Worm (Caenorhabditis elegans) whole organism, L1 larva: ENCODE data around the gene C14F11.4.

Experiments used
- C34B4.2 ChIP-seq: sonication (generic microtip); optimal IDR thresholded peaks from 2 replicates; lab custom pipeline; 2017; ENCODE audit warnings: mild to moderate bottlenecking, missing genetic modification characterization, missing compliant biosample characterization
- F16B12.6 ChIP-seq: fragments of 150-350 bp; optimal IDR thresholded peaks from 2 replicates; lab custom pipeline; 2014; ENCODE audit warnings: missing biosample characterization, missing genetic modification characterization
- aha-1 ChIP-seq: fragments of 150-350 bp; optimal IDR thresholded peaks from 2 replicates; lab custom pipeline; 2014; ENCODE audit warnings: missing biosample characterization, missing genetic modification characterization
- aly-2 ChIP-seq: fragments of 150-350 bp; optimal IDR thresholded peaks from 2 replicates; lab custom pipeline; 2014; ENCODE audit warnings: missing biosample characterization, missing genetic modification characterization
- ama-1 ChIP-seq: fragments of 150-350 bp; optimal IDR thresholded peaks from 2 replicates; lab custom pipeline; 2014
- blmp-1 ChIP-seq: fragments of 150-350 bp; optimal IDR thresholded peaks from 2 replicates; lab custom pipeline; 2014; ENCODE audit warnings: missing biosample characterization, missing genetic modification characterization
- ceh-63 ChIP-seq: fragments of 200-800 bp; sonication (Bioruptor generic); optimal IDR thresholded peaks from 2 replicates; lab custom pipeline; 2018; ENCODE audit warnings: mild to moderate bottlenecking, missing genetic modification characterization, missing compliant biosample characterization
- ceh-82 ChIP-seq, 3 experiments: fragments of 150-350 bp in 1 of 3; sonication (generic microtip) in 2 of 3; optimal IDR thresholded peaks; 2 replicates each; lab custom pipeline; 2014 to 2017; ENCODE audit warnings: missing biosample characterization in 3 of 3, missing genetic modification characterization in 3 of 3
- dsc-1 ChIP-seq: sonication (generic microtip); optimal IDR thresholded peaks from 2 replicates; lab custom pipeline; 2016; ENCODE audit warnings: mild to moderate bottlenecking, missing genetic modification characterization, missing compliant biosample characterization
- efl-3 ChIP-seq: fragments of 200-800 bp; sonication (Bioruptor generic); optimal IDR thresholded peaks from 2 replicates; lab custom pipeline; 2018; ENCODE audit warnings: mild to moderate bottlenecking, missing genetic modification characterization, missing compliant biosample characterization
- egl-13 ChIP-seq: sonication (generic microtip); optimal IDR thresholded peaks from 2 replicates; lab custom pipeline; 2016; ENCODE audit warnings: missing genotype, missing genetic modification reagents, missing genetic modification characterization, missing compliant biosample characterization
- elt-2 ChIP-seq: sonication (generic microtip); optimal IDR thresholded peaks from 2 replicates; lab custom pipeline; 2016; ENCODE audit warnings: missing genetic modification characterization, mild to moderate bottlenecking, inconsistent platforms, missing compliant biosample characterization, missing genetic modification reagents
- ets-5 ChIP-seq: fragments of 200-800 bp; sonication (Bioruptor generic); IDR thresholded peaks from 2 replicates; pipeline ENCODE4 v1.3.6; 2022; ENCODE audit warnings: missing genetic modification characterization, missing compliant biosample characterization
- fkh-10 ChIP-seq: sonication (generic microtip); optimal IDR thresholded peaks from 2 replicates; lab custom pipeline; 2017; ENCODE audit warnings: missing biosample characterization, missing genetic modification reagents, missing genetic modification characterization
- fkh-4 ChIP-seq: sonication (generic microtip); optimal IDR thresholded peaks from 2 replicates; lab custom pipeline; 2016; ENCODE audit warnings: missing compliant biosample characterization, missing genetic modification characterization, borderline replicate concordance
- fos-1 ChIP-seq: fragments of 150-350 bp; optimal IDR thresholded peaks from 2 replicates; lab custom pipeline; 2014; ENCODE audit warnings: missing biosample characterization, missing genetic modification characterization
- grh-1 ChIP-seq: fragments of 200-800 bp; sonication (Bioruptor generic); IDR thresholded peaks from 2 replicates; pipeline ENCODE4 v1.3.6; 2022; ENCODE audit warnings: missing genetic modification reagents, missing genetic modification characterization, missing compliant biosample characterization
- hlh-4 ChIP-seq: sonication (generic microtip); optimal IDR thresholded peaks from 2 replicates; lab custom pipeline; 2016; ENCODE audit warnings: mild to moderate bottlenecking, missing genetic modification characterization, missing compliant biosample characterization
- jun-1 ChIP-seq: fragments of 150-350 bp; optimal IDR thresholded peaks from 2 replicates; lab custom pipeline; 2014; ENCODE audit warnings: missing biosample characterization, missing genetic modification reagents, missing genetic modification characterization
- lin-13 ChIP-seq: fragments of 150-350 bp; optimal IDR thresholded peaks from 2 replicates; lab custom pipeline; 2014; ENCODE audit warnings: missing biosample characterization, missing genetic modification reagents, missing genetic modification characterization
- lin-14 ChIP-seq: fragments of 200-800 bp; sonication (Bioruptor generic); optimal IDR thresholded peaks from 2 replicates; lab custom pipeline; 2018; ENCODE audit warnings: mild to moderate bottlenecking, missing genetic modification characterization, moderate library complexity, missing compliant biosample characterization
- lin-15B ChIP-seq: fragments of 150-350 bp; sonication (generic microtip); optimal IDR thresholded peaks from 3 replicates; lab custom pipeline; 2014; ENCODE audit warnings: missing biosample characterization, missing genetic modification characterization
- lsy-2 ChIP-seq, 2 experiments: fragments of 150-350 bp; optimal IDR thresholded peaks; 2 replicates each; lab custom pipeline; 2014; ENCODE audit warnings: missing biosample characterization in 2 of 2, missing genetic modification characterization in 2 of 2
- mep-1 ChIP-seq: fragments of 150-350 bp; optimal IDR thresholded peaks from 2 replicates; lab custom pipeline; 2014; ENCODE audit warnings: missing biosample characterization, missing genetic modification characterization
- nhr-12 ChIP-seq: sonication (generic microtip); optimal IDR thresholded peaks from 2 replicates; lab custom pipeline; 2017; ENCODE audit warnings: missing biosample characterization, missing genetic modification characterization
- nhr-19 ChIP-seq: fragments of 200-800 bp; sonication (Bioruptor generic); conservative IDR thresholded peaks from 2 replicates; pipeline ENCODE4 v1.3.6; 2022; ENCODE audit warnings: missing genetic modification characterization, missing compliant biosample characterization
- nhr-20 ChIP-seq: sonication (generic microtip); optimal IDR thresholded peaks from 2 replicates; lab custom pipeline; 2016; ENCODE audit warnings: mild to moderate bottlenecking, missing genetic modification characterization, missing compliant biosample characterization
- nhr-237 ChIP-seq: fragments of 150-350 bp; optimal IDR thresholded peaks from 2 replicates; lab custom pipeline; 2014; ENCODE audit warnings: missing biosample characterization, missing genetic modification characterization
- nhr-28 ChIP-seq: fragments of 150-350 bp; optimal IDR thresholded peaks from 2 replicates; lab custom pipeline; 2014; ENCODE audit warnings: missing biosample characterization, missing genetic modification characterization
- nhr-47 ChIP-seq: sonication (generic microtip); optimal IDR thresholded peaks from 2 replicates; lab custom pipeline; 2016; ENCODE audit warnings: mild to moderate bottlenecking, missing genetic modification characterization, moderate library complexity, missing compliant biosample characterization
- nhr-76 ChIP-seq: sonication (generic microtip); optimal IDR thresholded peaks from 2 replicates; lab custom pipeline; 2017; ENCODE audit warnings: missing biosample characterization, missing genetic modification characterization
- nhr-77 ChIP-seq: fragments of 150-350 bp; optimal IDR thresholded peaks from 2 replicates; lab custom pipeline; 2014; ENCODE audit warnings: missing biosample characterization, missing genetic modification characterization
- nhr-85 ChIP-seq: sonication (generic microtip); peaks from one replicate; lab custom pipeline; 2016; ENCODE audit warnings: missing genetic modification characterization, inconsistent platforms, missing compliant biosample characterization
- nhr-90 ChIP-seq: sonication (generic microtip); optimal IDR thresholded peaks from 2 replicates; lab custom pipeline; 2016; ENCODE audit warnings: mild to moderate bottlenecking, missing genetic modification characterization, missing compliant biosample characterization; ENCODE audit not compliant: poor library complexity
- pag-3 ChIP-seq: sonication (generic microtip); optimal IDR thresholded peaks from 2 replicates; lab custom pipeline; 2017; ENCODE audit warnings: missing genetic modification characterization, mild to moderate bottlenecking, missing compliant biosample characterization, antibody characterized with exemption, borderline replicate concordance; ENCODE audit not compliant: insufficient read depth
- pax-3 ChIP-seq: fragments of 200-800 bp; sonication (Bioruptor generic); optimal IDR thresholded peaks from 2 replicates; lab custom pipeline; 2018; ENCODE audit warnings: mild to moderate bottlenecking, missing genetic modification characterization, moderate library complexity, missing compliant biosample characterization
- pqm-1 ChIP-seq: sonication (generic microtip); optimal IDR thresholded peaks from 3 replicates; lab custom pipeline; 2017; ENCODE audit warnings: missing biosample characterization, missing genetic modification characterization
- skn-1 ChIP-seq: fragments of 150-350 bp; optimal IDR thresholded peaks from 2 replicates; lab custom pipeline; 2014; ENCODE audit warnings: missing biosample characterization, missing genetic modification characterization
- snpc-4 ChIP-seq: fragments of 150-350 bp; optimal IDR thresholded peaks from 2 replicates; lab custom pipeline; 2014; ENCODE audit warnings: missing biosample characterization, missing genetic modification characterization
- snu-23 ChIP-seq: sonication (generic microtip); optimal IDR thresholded peaks from 2 replicates; lab custom pipeline; 2016; ENCODE audit warnings: missing genetic modification characterization, missing compliant biosample characterization
- sox-4 ChIP-seq: sonication (generic microtip); optimal IDR thresholded peaks from 2 replicates; lab custom pipeline; 2016; ENCODE audit warnings: missing genetic modification characterization, missing compliant biosample characterization
- sptf-1 ChIP-seq: fragments of 150-350 bp; optimal IDR thresholded peaks from 2 replicates; lab custom pipeline; 2014; ENCODE audit warnings: missing biosample characterization, missing genetic modification characterization
- sup-37 ChIP-seq: fragments of 200-800 bp; sonication (Bioruptor generic); optimal IDR thresholded peaks from 2 replicates; lab custom pipeline; 2018; ENCODE audit warnings: mild to moderate bottlenecking, missing genetic modification characterization, missing compliant biosample characterization
- swsn-7 ChIP-seq: sonication (generic microtip); optimal IDR thresholded peaks from 2 replicates; lab custom pipeline; 2016; ENCODE audit warnings: missing genetic modification characterization, missing compliant biosample characterization
- tbx-2 ChIP-seq: sonication (generic microtip); optimal IDR thresholded peaks from 2 replicates; lab custom pipeline; 2016; ENCODE audit warnings: missing genetic modification characterization, missing compliant biosample characterization
- unc-30 ChIP-seq: sonication (generic microtip); optimal IDR thresholded peaks from 2 replicates; lab custom pipeline; 2017; ENCODE audit warnings: missing biosample characterization, missing genetic modification characterization
- unc-62 ChIP-seq: fragments of 150-350 bp; optimal IDR thresholded peaks from 2 replicates; lab custom pipeline; 2014; ENCODE audit warnings: missing biosample characterization, missing genetic modification reagents, missing genetic modification characterization
- unc-86 ChIP-seq: sonication (generic microtip); optimal IDR thresholded peaks from 2 replicates; lab custom pipeline; 2016; ENCODE audit warnings: missing genetic modification characterization, missing compliant biosample characterization
- unc-98 ChIP-seq: fragments of 200-800 bp; sonication (Bioruptor generic); IDR thresholded peaks from 2 replicates; pipeline ENCODE4 v1.3.6; 2022; ENCODE audit warnings: missing genetic modification characterization, missing compliant biosample characterization
- vab-15 ChIP-seq: sonication (generic microtip); optimal IDR thresholded peaks from 2 replicates; lab custom pipeline; 2017; ENCODE audit warnings: missing genotype, mild to moderate bottlenecking, missing genetic modification characterization, missing compliant biosample characterization
- xbp-1 ChIP-seq: sonication (generic microtip); optimal IDR thresholded peaks from 2 replicates; lab custom pipeline; 2016; ENCODE audit warnings: missing genetic modification characterization, missing compliant biosample characterization

The C14F11.4 gene

ce11 chrX:6204696-6205232 is 28.1 kb downstream of the C14F11.4 start, which contains the start of gene bca-1 (continued):
- TF ChIP-seq unc-30: no peak
- TF ChIP-seq unc-98 (GFP tag; lab: Robert Waterston, UW): no peak
- no peak for TF ChIP-seq swsn-7 (tag; lab: Kevin White, UChicago)
- TF ChIP-seq nhr-77 (tag; lab: Kevin White, UChicago): peak; percentile 15
- TF ChIP-seq pag-3 (tag; lab: Kevin White, UChicago): no peak
- peak; percentile 40 for TF ChIP-seq grh-1 (GFP tag; lab: Robert Waterston, UW)
- TF ChIP-seq pax-3 (tag; lab: Kevin White, UChicago): no peak
- no peak for TF ChIP-seq aha-1 (tag; lab: Kevin White, UChicago)
- no peak for TF ChIP-seq vab-15 (tag; lab: Kevin White, UChicago)
- no peak for TF ChIP-seq ceh-63 (GFP tag; lab: Kevin White, UChicago)
- peak; percentile 72 for TF ChIP-seq lin-14 (GFP tag; lab: Kevin White, UChicago)
- TF ChIP-seq mep-1: no peak
- peak; percentile 88 for TF ChIP-seq nhr-20 (tag; lab: Kevin White, UChicago)
- TF ChIP-seq efl-3 (GFP tag; lab: Kevin White, UChicago): no peak
- peak; percentile 83 for TF ChIP-seq blmp-1 (tag; lab: Kevin White, UChicago)
- no peak for TF ChIP-seq fkh-10
- TF ChIP-seq unc-86 (tag; lab: Kevin White, UChicago): no peak
- peak; percentile 82 for TF ChIP-seq nhr-85 (tag; lab: Kevin White, UChicago)
- no peak for TF ChIP-seq fkh-4 (tag; lab: Kevin White, UChicago)
- peak; percentile 72 for TF ChIP-seq xbp-1
- no peak for TF ChIP-seq ets-5 (GFP tag; lab: Robert Waterston, UW)
- TF ChIP-seq nhr-76 (tag; lab: Kevin White, UChicago): no peak
- peak in 1 of 2 experiments; percentile 16 for TF ChIP-seq lsy-2 (tag; optimal IDR thresholded peaks at IDR 0.05; lab: Kevin White, UChicago)
- TF ChIP-seq sox-4 (tag; lab: Kevin White, UChicago): no peak
- no peak for TF ChIP-seq lin-13 (GFP tag; lab: Kevin White, UChicago)
- TF ChIP-seq aly-2 (tag; lab: Kevin White, UChicago): no peak
- no peak for TF ChIP-seq lin-15B
- no peak for TF ChIP-seq nhr-12 (tag; lab: Kevin White, UChicago)
- TF ChIP-seq nhr-19 (GFP tag; lab: Robert Waterston, UW): peak; percentile 97
- TF ChIP-seq tbx-2: peak; percentile 69
- TF ChIP-seq F16B12.6 (tag; lab: Kevin White, UChicago): no peak
- no peak for TF ChIP-seq pqm-1 (tag; lab: Kevin White, UChicago)
- no peak for TF ChIP-seq nhr-28
- no peak for TF ChIP-seq elt-2
- TF ChIP-seq nhr-237 (tag; lab: Kevin White, UChicago): no peak
- TF ChIP-seq jun-1 (tag; lab: Kevin White, UChicago): no peak
- TF ChIP-seq C34B4.2 (tag; lab: Kevin White, UChicago): no peak
- TF ChIP-seq sup-37 (GFP tag; lab: Kevin White, UChicago): no peak
- TF ChIP-seq unc-62 (GFP tag; lab: Kevin White, UChicago): no peak
- no peak for TF ChIP-seq ama-1 (lab: Kevin White, UChicago)
- TF ChIP-seq ceh-82 (tag; optimal IDR thresholded peaks at IDR 0.05; lab: Kevin White, UChicago): no peak
- peak; percentile 69 for TF ChIP-seq nhr-90 (tag; lab: Kevin White, UChicago)
- no peak for TF ChIP-seq hlh-4 (tag; lab: Kevin White, UChicago)
- no peak for TF ChIP-seq skn-1
- peak; percentile 56 for TF ChIP-seq nhr-47
- TF ChIP-seq dsc-1 (tag; lab: Kevin White, UChicago): no peak
- TF ChIP-seq snpc-4 (tag; lab: Kevin White, UChicago): no peak
- TF ChIP-seq sptf-1 (tag; lab: Kevin White, UChicago): no peak
- no peak for TF ChIP-seq egl-13 (tag; lab: Kevin White, UChicago)
- TF ChIP-seq snu-23 (GFP tag; lab: Kevin White, UChicago): peak; percentile 91
- no peak for TF ChIP-seq fos-1 (tag; lab: Kevin White, UChicago)
